Fruit fly (Drosophila melanogaster) whole organism, adult: ENCODE data around the gene CG11322.
A peak's percentile ranks its signal among the peaks of the same experiment; 100 is the strongest.

Source experiments
- CG14711 ChIP-seq: fragments of 200-800 bp; sonication (Bioruptor generic); optimal IDR thresholded peaks from 2 replicates; lab custom pipeline; 2018; ENCODE audit warnings: missing biosample characterization, mild to moderate bottlenecking, missing genetic modification characterization, moderate library complexity
- CG1620 ChIP-seq: fragments of 200-800 bp; sonication (Bioruptor generic); optimal IDR thresholded peaks from 2 replicates; lab custom pipeline; 2016; ENCODE audit warnings: missing biosample characterization, missing genetic modification characterization
- CG33017 ChIP-seq: fragments of 200-800 bp; sonication (Bioruptor generic); optimal IDR thresholded peaks from 2 replicates; lab custom pipeline; 2018; ENCODE audit warnings: missing biosample characterization, mild to moderate bottlenecking, missing genetic modification characterization, moderate library complexity
- CG5204 ChIP-seq: fragments of 200-800 bp; sonication (Bioruptor generic); optimal IDR thresholded peaks from 2 replicates; lab custom pipeline; 2016; ENCODE audit warnings: missing biosample characterization, missing genetic modification characterization
- CG7045 ChIP-seq: fragments of 200-800 bp; sonication (Bioruptor generic); optimal IDR thresholded peaks from 2 replicates; lab custom pipeline; 2017; ENCODE audit warnings: missing biosample characterization, mild to moderate bottlenecking, missing genetic modification characterization
- CG7101 ChIP-seq: fragments of 200-800 bp; sonication (Bioruptor generic); optimal IDR thresholded peaks from 2 replicates; lab custom pipeline; 2018; ENCODE audit warnings: missing biosample characterization, mild to moderate bottlenecking, missing genetic modification characterization, moderate library complexity
- Hr96 ChIP-seq: fragments of 200-800 bp; sonication (Bioruptor generic); optimal IDR thresholded peaks from 2 replicates; lab custom pipeline; 2016; ENCODE audit warnings: missing biosample characterization, missing genetic modification characterization
- Mnt ChIP-seq: fragments of 200-800 bp; sonication (Bioruptor generic); optimal IDR thresholded peaks from 2 replicates; lab custom pipeline; 2016; ENCODE audit warnings: missing biosample characterization, mild to moderate bottlenecking, missing genetic modification characterization
- bab1 ChIP-seq: fragments of 200-800 bp; sonication (Bioruptor generic); optimal IDR thresholded peaks from 3 replicates; lab custom pipeline; 2019; ENCODE audit warnings: missing biosample characterization, mild to moderate bottlenecking, missing genetic modification characterization, moderate library complexity
- cnc ChIP-seq, 2 experiments: fragments of >200 bp; optimal IDR thresholded peaks; 2 replicates each; lab custom pipeline; 2017

CG11322 gene

DNA sequence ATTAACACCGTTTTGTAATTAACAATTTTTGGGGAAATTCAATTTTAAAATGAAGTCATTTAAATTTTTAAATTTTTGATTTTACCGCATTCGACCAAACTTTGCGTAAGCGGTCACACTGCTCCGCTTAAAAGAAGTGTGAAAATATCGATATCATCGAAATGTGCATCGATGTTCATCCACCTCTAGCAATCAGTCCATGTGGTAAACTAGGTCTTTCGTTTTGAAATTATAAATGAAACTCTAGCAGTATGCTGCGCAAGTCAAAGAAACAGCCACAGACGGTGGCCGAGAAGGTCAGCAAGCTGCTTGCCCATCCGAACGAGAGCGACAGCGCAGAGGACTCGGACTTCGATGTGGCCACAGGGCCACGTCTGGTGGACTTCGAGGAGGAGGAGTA lies 42.0 kb downstream of the CG11322 start, which contains the start of gene Aatf:
Gene Aatf, plus strand, starts transcription at position 166 of the 400 bp plus-strand sequence.
- TF ChIP-seq CG7045 (GFP tag; lab: Kevin White, UChicago) (no peak), Mnt (peak; percentile 89), CG7101 (no peak)

DNA sequence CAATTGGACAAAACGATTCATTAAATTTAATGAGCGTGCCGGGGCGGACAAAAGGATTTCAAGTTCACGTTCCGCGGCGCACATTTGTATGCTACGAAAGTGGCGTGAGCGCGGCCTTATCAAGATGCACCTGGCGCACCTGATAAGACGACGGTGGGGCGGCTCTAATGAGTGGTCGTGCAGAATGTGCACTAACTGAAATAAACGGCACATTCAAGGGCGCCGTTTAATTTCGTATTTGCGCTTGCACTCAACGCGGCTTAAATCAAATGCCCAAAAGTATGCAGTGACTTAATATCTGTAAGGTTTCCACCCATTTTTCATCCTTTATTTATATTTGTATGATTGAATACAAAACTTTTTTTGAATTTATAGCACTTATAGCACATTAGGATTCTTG lies 42.5 kb downstream of the CG11322 start:
- TF ChIP-seq CG14711 (tag; lab: Kevin White, UChicago) (no peak), CG7045 (GFP tag; lab: Kevin White, UChicago) (no peak), bab1 (no peak), cnc (optimal IDR thresholded peaks at IDR 0.05; lab: Kevin White, UChicago) (no peak), CG1620 (GFP tag; lab: Kevin White, UChicago) (no peak), CG7101 (no peak)

dm6 chr2L:6716182-6716770 lies 43.2 kb downstream of the CG11322 start, which contains the start of gene AkhR:
AkhR (minus strand) TSS chr2L:6716186.
- TF ChIP-seq CG5204 (no peak), CG33017 (tag; lab: Kevin White, UChicago) (no peak), CG14711 (tag; lab: Kevin White, UChicago) (no peak), Hr96 (no peak), CG7045 (GFP tag; lab: Kevin White, UChicago) (no peak)

- TF ChIP-seq Hr96 (no peak), Mnt (peak; percentile 33)
Observed at dm6 chr2L:6708997-6709662, 50.3 kb downstream of the CG11322 start, which contains the start of gene Tsp. Tsp (minus strand) TSS chr2L:6709086.
